Worm (Caenorhabditis elegans): ENCODE results near the gene M04G7.5.

The M04G7.5 gene

ce11 chrIV:455484-455883 lies 611 bp downstream of the M04G7.5 start, which contains the start of gene M04G7.1:
Gene M04G7.1, plus strand, starts transcription at chrIV:455784.
- no peak for TF ChIP-seq unc-62 (GFP tag; optimal IDR thresholded peaks at IDR 0.05)

ce11 chrIV:460614-461079 lies 5.8 kb downstream of the M04G7.5 start, which contains the start of gene M04G7.2:
Gene M04G7.2, minus strand, starts transcription at chrIV:461029.
- TF ChIP-seq unc-62 (GFP tag; optimal IDR thresholded peaks at IDR 0.05), result no peak

- TF ChIP-seq unc-62 (GFP tag; optimal IDR thresholded peaks at IDR 0.05), result no peak
Measured at ce11 chrIV:462050-462449, 7.2 kb downstream of the M04G7.5 start.

ce11 chrIV:466569-466968 lies 11.7 kb downstream of the M04G7.5 start:
- no peak for TF ChIP-seq unc-62 (GFP tag; optimal IDR thresholded peaks at IDR 0.05)

- TF ChIP-seq unc-62 (GFP tag; optimal IDR thresholded peaks at IDR 0.05), result no peak
Measured at ce11 chrIV:467291-467690, 12.4 kb downstream of the M04G7.5 start.

ce11 chrIV:468307-468706 lies 13.4 kb downstream of the M04G7.5 start:
- no peak for TF ChIP-seq unc-62 (GFP tag; optimal IDR thresholded peaks at IDR 0.05)

- no peak for TF ChIP-seq unc-62 (GFP tag; optimal IDR thresholded peaks at IDR 0.05)
Measured at ce11 chrIV:481067-481466, 26.2 kb downstream of the M04G7.5 start, which contains the start of gene npr-37. Gene npr-37, minus strand, starts transcription at chrIV:481167.

- no peak for TF ChIP-seq unc-62 (GFP tag; optimal IDR thresholded peaks at IDR 0.05)
Measured at ce11 chrIV:484004-484403, 29.1 kb downstream of the M04G7.5 start.

ce11 chrIV:484768-485167 lies 29.9 kb downstream of the M04G7.5 start:
- no peak for TF ChIP-seq unc-62 (GFP tag; optimal IDR thresholded peaks at IDR 0.05)

ce11 chrIV:497155-497554 lies 42.3 kb downstream of the M04G7.5 start:
- no peak for TF ChIP-seq unc-62 (GFP tag; optimal IDR thresholded peaks at IDR 0.05)

ce11 chrIV:504495-504894 lies 49.6 kb downstream of the M04G7.5 start:
- TF ChIP-seq unc-62 (GFP tag; optimal IDR thresholded peaks at IDR 0.05), result no peak

Measured in whole organism, dauer.